Worm (Caenorhabditis elegans): ENCODE data around the gene F54D10.4.

DNA sequence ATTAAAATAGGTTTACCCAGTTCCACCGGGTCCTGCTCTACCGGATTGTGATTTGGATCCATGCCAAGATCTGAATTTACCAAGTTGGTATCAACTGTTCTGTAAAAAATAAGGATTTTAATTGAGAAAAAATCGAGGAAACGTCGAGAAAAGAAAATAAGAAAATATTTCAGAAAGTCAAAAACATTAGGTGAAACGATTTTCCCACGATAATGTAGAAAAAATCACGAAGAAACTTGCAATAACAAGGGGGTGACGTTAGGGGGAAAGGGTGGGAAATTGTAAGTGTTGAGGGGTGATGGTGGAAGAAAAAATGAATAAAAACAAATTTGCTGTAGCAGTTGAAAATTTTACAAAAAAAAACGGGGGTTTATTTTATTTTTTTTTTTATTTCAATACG lies 33.7 kb downstream of the F54D10.4 start, which contains the start of gene T24E12.10:
- TF ChIP-seq dao-5 (tag; optimal IDR thresholded peaks at IDR 0.05) (no peak), him-1 (tag; optimal IDR thresholded peaks at IDR 0.05) (no peak)

Measured in whole organism, L4/young adult.